Fruit fly (Drosophila melanogaster): ENCODE measurements around the gene CG3223.

Gene CG3223

dm6 chr3R:7978379-7979009, 30.7 kb upstream of the CG3223 start, which contains the start of the genes CD98hc and Os-C:
Gene CD98hc (minus strand): TSS chr3R:7978428.
Gene Os-C (plus strand): TSS chr3R:7978959.
- TF ChIP-seq noc (tag; optimal IDR thresholded peaks at IDR 0.05): no peak

- TF ChIP-seq noc (tag; optimal IDR thresholded peaks at IDR 0.05): no peak
These were observed 29.0 kb upstream of the CG3223 start, which contains the start of gene Sfp84E for dm6 chr3R:7980222-7980621. Gene Sfp84E (minus strand): TSS chr3R:7980322.

- no peak for TF ChIP-seq noc (tag; optimal IDR thresholded peaks at IDR 0.05)
These were observed 27.8 kb upstream of the CG3223 start for dm6 chr3R:7981396-7981795.

dm6 chr3R:7990257-7990656, 18.9 kb upstream of the CG3223 start:
- TF ChIP-seq noc (tag; optimal IDR thresholded peaks at IDR 0.05): no peak

dm6 chr3R:7990799-7991423, 18.3 kb upstream of the CG3223 start:
- TF ChIP-seq noc (tag; optimal IDR thresholded peaks at IDR 0.05): no peak

- TF ChIP-seq noc (tag; optimal IDR thresholded peaks at IDR 0.05): no peak
These were observed 17.8 kb upstream of the CG3223 start for dm6 chr3R:7991446-7991845.

- no peak for TF ChIP-seq noc (tag; optimal IDR thresholded peaks at IDR 0.05)
These were observed 17.1 kb upstream of the CG3223 start for dm6 chr3R:7992100-7992499.

- TF ChIP-seq noc (tag; optimal IDR thresholded peaks at IDR 0.05): no peak
These were observed 15.7 kb upstream of the CG3223 start for dm6 chr3R:7993506-7993905.

- TF ChIP-seq noc (tag; optimal IDR thresholded peaks at IDR 0.05): no peak
These were observed 14.6 kb upstream of the CG3223 start for dm6 chr3R:7994629-7995028.

- TF ChIP-seq noc (tag; optimal IDR thresholded peaks at IDR 0.05): no peak
These were observed 13.5 kb upstream of the CG3223 start, which contains the start of gene Elovl7 for dm6 chr3R:7995722-7996121. Gene Elovl7 (minus strand): TSS chr3R:7995852.

- TF ChIP-seq noc (tag; optimal IDR thresholded peaks at IDR 0.05): no peak
These were observed 10.4 kb upstream of the CG3223 start for dm6 chr3R:7998778-7999177.

dm6 chr3R:7999530-8000116, 9.6 kb upstream of the CG3223 start, which contains the start of gene PIG-H:
Gene PIG-H (plus strand): TSS chr3R:7999832.
- no peak for TF ChIP-seq noc (tag; optimal IDR thresholded peaks at IDR 0.05)

- TF ChIP-seq noc (tag; optimal IDR thresholded peaks at IDR 0.05): peak; percentile 96
These were observed 8.0 kb upstream of the CG3223 start, which contains the start of the genes Kmn2 and CG2698 for dm6 chr3R:8001074-8001669. Gene Kmn2 (minus strand): TSS chr3R:8001309. Gene CG2698 (plus strand): TSS chr3R:8001562.

- no peak for TF ChIP-seq noc (tag; optimal IDR thresholded peaks at IDR 0.05)
These were observed 1.5 kb upstream of the CG3223 start, which contains the start of gene CG2767 for dm6 chr3R:8007595-8008255. Gene CG2767 (minus strand): TSS chr3R:8008110.

- no peak for TF ChIP-seq noc (tag; optimal IDR thresholded peaks at IDR 0.05)
These were observed 4.2 kb downstream of the CG3223 start, which contains the start of the genes CG10435 and Pbp95 for dm6 chr3R:8013121-8014009. Gene CG10435 (minus strand): TSS chr3R:8013201. Gene Pbp95 (plus strand): TSS chr3R:8013791.
